Worm (Caenorhabditis elegans) whole organism, L2 larva: Measurements from ENCODE around the gene hmg-4.

Source experiments
- aly-2 ChIP-seq: fragments of 150-350 bp; optimal IDR thresholded peaks from 2 replicates; lab custom pipeline; 2014; ENCODE audit warnings: missing biosample characterization, missing genetic modification characterization
- ama-1 ChIP-seq: fragments of 150-350 bp; optimal IDR thresholded peaks from 2 replicates; lab custom pipeline; 2018; ENCODE audit warnings: inconsistent platforms
- dmd-4 ChIP-seq: sonication (generic microtip); optimal IDR thresholded peaks from 2 replicates; lab custom pipeline; 2017; ENCODE audit warnings: missing biosample characterization, missing genetic modification characterization
- elt-3 ChIP-seq: sonication (generic microtip); optimal IDR thresholded peaks from 2 replicates; lab custom pipeline; 2017; ENCODE audit warnings: missing biosample characterization, missing genetic modification characterization
- lin-39 ChIP-seq: fragments of 150-350 bp; optimal IDR thresholded peaks from 2 replicates; lab custom pipeline; 2014; ENCODE audit warnings: missing biosample characterization, missing genetic modification reagents, missing genetic modification characterization
- lsy-2 ChIP-seq, 2 experiments: fragments of 150-350 bp in 1 of 2; sonication (generic microtip) in 1 of 2; optimal IDR thresholded peaks; 2 replicates each; lab custom pipeline; 2014 to 2017; ENCODE audit warnings: missing biosample characterization in 2 of 2, missing genetic modification characterization in 2 of 2
- nhr-10 ChIP-seq: sonication (generic microtip); optimal IDR thresholded peaks from 2 replicates; lab custom pipeline; 2017; ENCODE audit warnings: missing biosample characterization, missing genetic modification characterization
- nhr-11 ChIP-seq: fragments of 150-350 bp; optimal IDR thresholded peaks from 2 replicates; lab custom pipeline; 2014; ENCODE audit warnings: missing biosample characterization, missing genetic modification characterization
- nhr-77 ChIP-seq: fragments of 150-350 bp; optimal IDR thresholded peaks from 2 replicates; lab custom pipeline; 2014; ENCODE audit warnings: missing biosample characterization, missing genetic modification characterization
- peb-1 ChIP-seq: fragments of 150-350 bp; optimal IDR thresholded peaks from 2 replicates; lab custom pipeline; 2014; ENCODE audit warnings: missing biosample characterization, missing genetic modification characterization
- sem-4 ChIP-seq: fragments of 150-350 bp; optimal IDR thresholded peaks from 2 replicates; lab custom pipeline; 2014; ENCODE audit warnings: missing biosample characterization, missing genetic modification reagents, missing genetic modification characterization
- unc-39 ChIP-seq: fragments of 150-350 bp; optimal IDR thresholded peaks from 2 replicates; lab custom pipeline; 2014; ENCODE audit warnings: missing biosample characterization, missing genetic modification characterization
- ztf-11 ChIP-seq: sonication (generic microtip); optimal IDR thresholded peaks from 2 replicates; lab custom pipeline; 2017; ENCODE audit warnings: missing biosample characterization, missing genetic modification characterization
- ztf-4 ChIP-seq: fragments of 150-350 bp; optimal IDR thresholded peaks from 2 replicates; lab custom pipeline; 2014; ENCODE audit warnings: missing biosample characterization, missing genetic modification characterization

- TF ChIP-seq nhr-10: no peak
- no peak for TF ChIP-seq sem-4 (tag; lab: Kevin White, UChicago)
- no peak for TF ChIP-seq ztf-4 (tag; lab: Kevin White, UChicago)
- no peak for TF ChIP-seq peb-1
- no peak for TF ChIP-seq ztf-11 (tag; lab: Kevin White, UChicago)
- TF ChIP-seq elt-3: no peak
- TF ChIP-seq dmd-4 (tag; lab: Kevin White, UChicago): no peak
- peak; percentile 83 to 98 for TF ChIP-seq lsy-2 (tag; optimal IDR thresholded peaks at IDR 0.05; lab: Kevin White, UChicago)
- TF ChIP-seq unc-39 (tag; lab: Kevin White, UChicago): no peak
- no peak for TF ChIP-seq ama-1 (lab: Kevin White, UChicago)
- TF ChIP-seq nhr-11 (tag; lab: Kevin White, UChicago): no peak
- no peak for TF ChIP-seq nhr-77 (tag; lab: Kevin White, UChicago)
- TF ChIP-seq aly-2 (tag; lab: Kevin White, UChicago): no peak
- TF ChIP-seq lin-39 (tag; lab: Kevin White, UChicago): no peak
These were observed at the start of gene hmg-4, which contains the start of gene T20B12.3 for ce11 chrIII:7381546-7382171.
